Worm (Caenorhabditis elegans): ENCODE measurements around the gene C39B10.7.

DNA sequence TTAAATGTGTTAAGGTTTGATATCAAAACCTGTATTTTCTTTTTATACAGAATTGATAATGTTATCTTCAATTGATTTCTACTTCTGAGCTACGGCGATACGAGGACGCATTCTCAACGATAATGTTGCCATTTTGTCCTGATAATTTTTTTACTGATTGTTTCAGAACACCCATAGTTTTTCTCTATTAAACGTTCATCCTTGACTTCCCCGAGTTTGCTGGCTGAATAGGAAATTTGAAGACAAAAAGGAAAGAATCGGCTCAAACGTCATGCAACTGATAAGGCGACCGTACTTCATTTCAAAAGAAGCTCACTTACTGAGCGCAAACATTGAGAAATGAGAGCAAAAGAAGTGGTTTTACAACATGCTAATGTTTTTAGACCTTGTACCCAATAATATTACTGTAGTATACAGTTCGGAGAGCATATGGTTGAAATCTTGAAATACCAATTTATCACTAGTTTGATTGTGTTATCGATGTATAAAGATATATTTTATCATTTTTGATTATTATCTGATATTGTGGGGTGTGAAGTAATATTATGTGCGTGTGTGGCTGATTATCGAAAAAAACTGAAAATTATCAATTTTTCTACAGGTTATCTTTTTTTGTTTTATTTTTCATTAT lies 2.5 kb downstream of the C39B10.7 start:
- TF ChIP-seq ets-4 (tag; optimal IDR thresholded peaks at IDR 0.05) = no peak
- no peak for TF ChIP-seq gmeb-2 (tag; optimal IDR thresholded peaks at IDR 0.05)
- no peak for TF ChIP-seq ama-1 (optimal IDR thresholded peaks at IDR 0.05)
- TF ChIP-seq unc-86 (tag; optimal IDR thresholded peaks at IDR 0.05) = no peak
- no peak for TF ChIP-seq ceh-30 (tag; optimal IDR thresholded peaks at IDR 0.05)
- no peak for TF ChIP-seq unc-55 (GFP tag; optimal IDR thresholded peaks at IDR 0.05)
- TF ChIP-seq nhr-11 (tag; optimal IDR thresholded peaks at IDR 0.05) = no peak
- no peak for TF ChIP-seq lin-11 (tag; optimal IDR thresholded peaks at IDR 0.05)
- TF ChIP-seq nhr-232 (tag; optimal IDR thresholded peaks at IDR 0.05) = no peak
- TF ChIP-seq mec-3 (tag; optimal IDR thresholded peaks at IDR 0.05; ENCODE audit: borderline replicate concordance) = no peak
- no peak for TF ChIP-seq ceh-2 (tag; optimal IDR thresholded peaks at IDR 0.05)
- TF ChIP-seq fkh-10 (GFP tag; optimal IDR thresholded peaks at IDR 0.05) = no peak
- TF ChIP-seq fkh-6 (tag; optimal IDR thresholded peaks at IDR 0.05) = no peak
- TF ChIP-seq sdc-2 (tag; optimal IDR thresholded peaks at IDR 0.05) = no peak
